Worm (Caenorhabditis elegans) whole organism, young adult: Measurements from ENCODE around the gene skr-3.

Source experiments
- B0035.1 ChIP-seq: sonication (generic microtip); optimal IDR thresholded peaks from 2 replicates; lab custom pipeline; 2016; ENCODE audit warnings: missing genetic modification characterization, mild to moderate bottlenecking, missing compliant biosample characterization, missing genotype, missing genetic modification reagents
- C17E4.6 ChIP-seq: fragments of 200-800 bp; sonication (Bioruptor generic); IDR thresholded peaks from 2 replicates; pipeline ENCODE4 v1.3.6; 2022; ENCODE audit warnings: missing genetic modification reagents, missing genetic modification characterization, missing compliant biosample characterization
- D2030.7 ChIP-seq: fragments of 200-800 bp; sonication (Bioruptor generic); IDR thresholded peaks from 2 replicates; pipeline ENCODE4 v1.3.6; 2022; ENCODE audit warnings: missing genetic modification reagents, missing genetic modification characterization, missing compliant biosample characterization
- F22D6.2 ChIP-seq: sonication (generic microtip); optimal IDR thresholded peaks from 2 replicates; lab custom pipeline; 2016; ENCODE audit warnings: mild to moderate bottlenecking, missing genetic modification characterization, missing compliant biosample characterization
- F33H1.4 ChIP-seq: fragments of 200-800 bp; sonication (Bioruptor generic); IDR thresholded peaks from 2 replicates; pipeline ENCODE4 v1.3.6; 2022; ENCODE audit warnings: missing genetic modification reagents, missing genetic modification characterization, missing compliant biosample characterization
- F49E8.2 ChIP-seq: sonication (generic microtip); optimal IDR thresholded peaks from 3 replicates; lab custom pipeline; 2017; ENCODE audit warnings: missing genetic modification characterization, mild to moderate bottlenecking, missing compliant biosample characterization, antibody characterized with exemption, moderate library complexity; ENCODE audit not compliant: insufficient read depth
- F55B11.4 ChIP-seq: sonication (generic microtip); optimal IDR thresholded peaks from 2 replicates; lab custom pipeline; 2016; ENCODE audit warnings: missing compliant biosample characterization, missing genetic modification characterization, borderline replicate concordance; ENCODE audit not compliant: insufficient read depth
- F57C9.4 ChIP-seq: sonication (generic microtip); optimal IDR thresholded peaks from 2 replicates; lab custom pipeline; 2017; ENCODE audit warnings: mild to moderate bottlenecking, missing genetic modification characterization, missing compliant biosample characterization
- K12H6.12 ChIP-seq: fragments of 200-800 bp; sonication (Bioruptor generic); optimal IDR thresholded peaks from 2 replicates; lab custom pipeline; 2018; ENCODE audit warnings: mild to moderate bottlenecking, missing genetic modification characterization, missing compliant biosample characterization
- T07F8.4 ChIP-seq: sonication (generic microtip); optimal IDR thresholded peaks from 2 replicates; lab custom pipeline; 2016; ENCODE audit warnings: mild to moderate bottlenecking, missing genetic modification characterization, moderate library complexity, missing compliant biosample characterization
- Y53G8AR.9 ChIP-seq: fragments of 200-800 bp; sonication (Bioruptor generic); conservative IDR thresholded peaks from 2 replicates; pipeline ENCODE4 v1.3.6; 2022; ENCODE audit warnings: missing genetic modification reagents, missing genetic modification characterization, missing compliant biosample characterization
- Y95B8A.8 ChIP-seq: fragments of 200-800 bp; sonication (Bioruptor generic); IDR thresholded peaks from 2 replicates; pipeline ENCODE4 v1.3.6; 2022; ENCODE audit warnings: missing genetic modification reagents, missing genetic modification characterization, missing compliant biosample characterization
- aptf-2 ChIP-seq: fragments of 200-800 bp; sonication (Bioruptor generic); conservative IDR thresholded peaks from 2 replicates; pipeline ENCODE4 v1.3.6; 2022; ENCODE audit warnings: missing genetic modification reagents, missing genetic modification characterization, missing compliant biosample characterization
- cebp-1 ChIP-seq, 2 experiments: fragments of 200-800 bp in 1 of 2; sonication (Bioruptor generic) in 1 of 2; sonication (generic microtip) in 1 of 2; IDR thresholded peaks in 1 of 2; optimal IDR thresholded peaks in 1 of 2; 2 replicates each; pipeline versions ENCODE4 v1.3.6 to Lab custom; 2017 to 2022; ENCODE audit warnings: missing compliant biosample characterization in 2 of 2, missing genetic modification characterization in 2 of 2, mild to moderate bottlenecking in 1 of 2, missing genetic modification reagents in 1 of 2, moderate library complexity in 1 of 2
- cebp-2 ChIP-seq: fragments of 200-800 bp; sonication (Bioruptor generic); IDR thresholded peaks from 2 replicates; pipeline ENCODE4 v1.3.6; 2022; ENCODE audit warnings: missing genetic modification characterization, missing compliant biosample characterization
- ceh-40 ChIP-seq: fragments of 200-800 bp; sonication (Bioruptor generic); IDR thresholded peaks from 2 replicates; pipeline ENCODE4 v1.3.6; 2022; ENCODE audit warnings: missing genetic modification characterization, missing compliant biosample characterization
- ceh-79 ChIP-seq: sonication (generic microtip); optimal IDR thresholded peaks from 2 replicates; lab custom pipeline; 2017; ENCODE audit warnings: mild to moderate bottlenecking, missing genetic modification characterization, missing compliant biosample characterization
- dpff-1 ChIP-seq: sonication (generic microtip); optimal IDR thresholded peaks from 2 replicates; lab custom pipeline; 2017; ENCODE audit warnings: mild to moderate bottlenecking, missing genetic modification characterization, missing compliant biosample characterization
- efl-1 ChIP-seq: fragments of 150-350 bp; optimal IDR thresholded peaks from 2 replicates; lab custom pipeline; 2014; ENCODE audit warnings: missing biosample characterization, missing genetic modification reagents, missing genetic modification characterization
- ekl-4 ChIP-seq: fragments of 200-800 bp; sonication (Bioruptor generic); IDR thresholded peaks from 2 replicates; pipeline ENCODE4 v1.3.6; 2022; ENCODE audit warnings: missing genetic modification reagents, missing genetic modification characterization, missing compliant biosample characterization
- fkh-3 ChIP-seq: sonication (generic microtip); optimal IDR thresholded peaks from 2 replicates; lab custom pipeline; 2016; ENCODE audit warnings: mild to moderate bottlenecking, missing genetic modification characterization, missing compliant biosample characterization
- gei-17 ChIP-seq: fragments of 200-800 bp; sonication (Bioruptor generic); optimal IDR thresholded peaks from 2 replicates; lab custom pipeline; 2018; ENCODE audit warnings: mild to moderate bottlenecking, missing genetic modification characterization, missing compliant biosample characterization
- let-526 ChIP-seq: fragments of 200-800 bp; sonication (Bioruptor generic); IDR thresholded peaks from 2 replicates; pipeline ENCODE4 v1.3.6; 2022; ENCODE audit warnings: missing genetic modification reagents, missing genetic modification characterization, missing compliant biosample characterization
- lin-40 ChIP-seq: sonication (generic microtip); optimal IDR thresholded peaks from 2 replicates; lab custom pipeline; 2016; ENCODE audit warnings: missing genetic modification characterization, mild to moderate bottlenecking, missing compliant biosample characterization, missing genotype, missing genetic modification reagents
- madf-3 ChIP-seq: fragments of 200-800 bp; sonication (Bioruptor generic); IDR thresholded peaks from 2 replicates; pipeline ENCODE4 v1.3.6; 2022; ENCODE audit warnings: missing genetic modification reagents, missing genetic modification characterization, missing compliant biosample characterization
- madf-6 ChIP-seq: fragments of 200-800 bp; sonication (Bioruptor generic); IDR thresholded peaks from 2 replicates; pipeline ENCODE4 v1.3.6; 2022; ENCODE audit warnings: missing genetic modification reagents, missing genetic modification characterization, missing compliant biosample characterization
- madf-8 ChIP-seq: fragments of 200-800 bp; sonication (Bioruptor generic); conservative IDR thresholded peaks from 2 replicates; pipeline ENCODE4 v1.3.6; 2022; ENCODE audit warnings: missing genetic modification reagents, missing genetic modification characterization, missing compliant biosample characterization
- mes-4 ChIP-seq: sonication (generic microtip); optimal IDR thresholded peaks from 2 replicates; lab custom pipeline; 2016; ENCODE audit warnings: missing genotype, missing genetic modification characterization, missing compliant biosample characterization
- mxl-1 ChIP-seq: sonication (generic microtip); optimal IDR thresholded peaks from 2 replicates; lab custom pipeline; 2016; ENCODE audit warnings: missing genetic modification characterization, missing compliant biosample characterization
- nfyb-1 ChIP-seq: fragments of 200-800 bp; sonication (Bioruptor generic); IDR thresholded peaks from 2 replicates; pipeline ENCODE4 v1.3.6; 2022; ENCODE audit warnings: missing genetic modification reagents, missing genetic modification characterization, missing compliant biosample characterization
- nhr-27 ChIP-seq: fragments of 200-800 bp; sonication (Bioruptor generic); optimal IDR thresholded peaks from 2 replicates; lab custom pipeline; 2018; ENCODE audit warnings: mild to moderate bottlenecking, missing genetic modification characterization, moderate library complexity, missing compliant biosample characterization
- pha-4 ChIP-seq: fragments of 150-350 bp; sonication (generic microtip); optimal IDR thresholded peaks from 2 replicates; lab custom pipeline; 2014; ENCODE audit warnings: missing biosample characterization, missing genetic modification reagents, missing genetic modification characterization
- repo-1 ChIP-seq: sonication (generic microtip); optimal IDR thresholded peaks from 2 replicates; lab custom pipeline; 2017; ENCODE audit warnings: mild to moderate bottlenecking, missing genetic modification characterization, missing compliant biosample characterization
- snpc-1.1 ChIP-seq: sonication (generic microtip); optimal IDR thresholded peaks from 2 replicates; lab custom pipeline; 2017; ENCODE audit warnings: missing genetic modification characterization, mild to moderate bottlenecking, missing compliant biosample characterization, antibody characterized with exemption, moderate library complexity, missing genotype, missing genetic modification reagents; ENCODE audit not compliant: insufficient read depth
- sptf-2 ChIP-seq: fragments of 200-800 bp; sonication (Bioruptor generic); optimal IDR thresholded peaks from 2 replicates; lab custom pipeline; 2018; ENCODE audit warnings: mild to moderate bottlenecking, missing genetic modification characterization, missing compliant biosample characterization
- tlf-1 ChIP-seq: fragments of 200-800 bp; sonication (Bioruptor generic); optimal IDR thresholded peaks from 2 replicates; lab custom pipeline; 2018; ENCODE audit warnings: mild to moderate bottlenecking, missing genetic modification characterization, missing compliant biosample characterization

The skr-3 gene

ce11 chrV:16090685-16091084 is 30.2 kb upstream of the skr-3 start, which contains the start of gene F22B8.3:
Gene F22B8.3, plus strand, starts transcription at chrV:16090985.
- TF ChIP-seq fkh-3 (tag; lab: Kevin White, UChicago) (no peak), aptf-2 (GFP tag; lab: Robert Waterston, UW) (no peak), madf-6 (no peak), dpff-1 (no peak), tlf-1 (GFP tag; lab: Kevin White, UChicago) (no peak), sptf-2 (GFP tag; lab: Kevin White, UChicago) (no peak), ekl-4 (GFP tag; lab: Robert Waterston, UW) (no peak), efl-1 (GFP tag; lab: Kevin White, UChicago) (no peak), let-526 (GFP tag; lab: Robert Waterston, UW) (no peak), cebp-1 (GFP tag; IDR thresholded peaks at IDR 0.05; lab: Robert Waterston, UW) (no peak), cebp-1 (tag; optimal IDR thresholded peaks at IDR 0.05; lab: Kevin White, UChicago) (no peak), F22D6.2 (tag; lab: Kevin White, UChicago) (no peak), C17E4.6 (no peak), snpc-1.1 (tag; lab: Kevin White, UChicago) (no peak), K12H6.12 (tag; lab: Kevin White, UChicago) (no peak), nhr-27 (tag; lab: Kevin White, UChicago) (no peak), D2030.7 (GFP tag; lab: Robert Waterston, UW) (no peak), lin-40 (tag; lab: Kevin White, UChicago) (no peak)
- TF ChIP-seq, all 124 proteins: peak for 0

- TF ChIP-seq cebp-2 (GFP tag; lab: Robert Waterston, UW): no peak
- no peak for TF ChIP-seq mes-4 (tag; lab: Kevin White, UChicago)
- no peak for TF ChIP-seq efl-1 (GFP tag; lab: Kevin White, UChicago)
- TF ChIP-seq T07F8.4: no peak
- no peak for TF ChIP-seq gei-17 (GFP tag; lab: Kevin White, UChicago)
- no peak for TF ChIP-seq nfyb-1 (GFP tag; lab: Robert Waterston, UW)
- TF ChIP-seq madf-8: no peak
- TF ChIP-seq Y95B8A.8 (GFP tag; lab: Robert Waterston, UW): no peak
- TF ChIP-seq lin-40 (tag; lab: Kevin White, UChicago): no peak
- no peak for TF ChIP-seq B0035.1 (tag; lab: Kevin White, UChicago)
- TF ChIP-seq pha-4 (tag; lab: Kevin White, UChicago): no peak
- no peak for TF ChIP-seq madf-3 (GFP tag; lab: Robert Waterston, UW)
- no peak for TF ChIP-seq F55B11.4 (tag; lab: Kevin White, UChicago)
- TF ChIP-seq mxl-1 (tag; lab: Kevin White, UChicago): no peak
- no peak for TF ChIP-seq D2030.7 (GFP tag; lab: Robert Waterston, UW)
- TF ChIP-seq F49E8.2: no peak
Observed at ce11 chrV:16094284-16094683, 26.6 kb upstream of the skr-3 start, which contains the start of gene F22B8.7. Gene F22B8.7, plus strand, starts transcription at chrV:16094584.

- no peak for TF ChIP-seq F33H1.4 (GFP tag; lab: Robert Waterston, UW)
- TF ChIP-seq C17E4.6: no peak
Observed at ce11 chrV:16094862-16095261, 26.0 kb upstream of the skr-3 start.

ce11 chrV:16099441-16099840 is 21.4 kb upstream of the skr-3 start, which contains the start of gene str-7:
Gene str-7, minus strand, starts transcription at chrV:16099541.
- no peak for TF ChIP-seq ceh-40
- no peak for TF ChIP-seq repo-1 (tag; lab: Kevin White, UChicago)
- no peak for TF ChIP-seq ceh-79 (tag; lab: Kevin White, UChicago)
- TF ChIP-seq Y53G8AR.9: no peak
- TF ChIP-seq F57C9.4: no peak
- no peak for TF ChIP-seq mxl-1 (tag; lab: Kevin White, UChicago)
- TF ChIP-seq F49E8.2: no peak
- TF ChIP-seq, all 124 proteins: peak for 0
